Fruit fly (Drosophila melanogaster): ENCODE data around the gene chas.

The chas gene

DNA sequence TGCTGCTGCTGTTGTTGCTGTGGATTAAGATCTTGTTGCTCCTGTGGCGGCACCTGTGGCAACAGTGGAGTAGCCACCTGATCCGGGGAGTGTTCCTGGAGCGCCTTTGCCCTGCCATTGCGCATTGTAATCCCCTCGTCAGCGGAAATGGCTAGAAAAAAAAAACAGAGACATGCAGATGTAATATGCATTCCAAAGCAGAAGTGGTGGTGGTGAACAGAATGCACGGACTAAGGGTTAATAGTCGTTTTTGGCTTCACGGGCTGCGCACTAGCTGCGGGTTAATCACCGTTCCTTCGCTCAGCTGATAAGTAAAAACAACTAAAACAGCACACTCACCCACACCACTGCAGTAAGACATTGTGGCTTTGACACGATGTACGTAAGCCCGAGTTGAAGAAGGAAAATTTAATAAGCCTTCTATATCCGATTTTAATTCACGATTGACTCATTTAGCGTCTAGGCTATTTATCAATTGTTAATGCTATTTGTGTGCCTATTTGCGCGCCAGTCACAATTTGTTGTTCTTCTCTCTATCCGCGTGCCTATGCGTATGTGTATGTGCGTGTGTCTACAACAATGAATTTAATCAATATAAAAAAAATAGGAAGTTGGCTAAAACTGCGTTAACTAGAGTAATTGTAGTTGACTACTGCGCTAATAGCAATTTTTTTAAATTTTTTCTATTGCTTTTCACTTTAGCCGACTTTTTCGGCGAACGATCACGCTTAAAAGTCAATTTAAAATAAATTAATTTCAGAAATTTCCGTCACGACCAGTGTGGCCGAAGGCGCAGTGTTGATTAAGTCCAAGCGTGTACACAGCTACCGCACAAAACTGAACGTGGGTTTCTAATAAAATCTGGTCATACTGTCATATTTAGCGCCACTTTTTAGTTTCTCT, 71.2 kb downstream of the chas start, which contains the start of gene stas (continued):
- TF ChIP-seq CG34376 (GFP tag; optimal IDR thresholded peaks at IDR 0.05), result peak; percentile 30
- no peak for TF ChIP-seq TFAM (GFP tag; optimal IDR thresholded peaks at IDR 0.05)
- TF ChIP-seq Pdp1 (GFP tag; optimal IDR thresholded peaks at IDR 0.05), result no peak
- no peak for TF ChIP-seq CG11695 (GFP tag; IDR thresholded peaks at IDR 0.05)
- TF ChIP-seq CG43689 (GFP tag; IDR thresholded peaks at IDR 0.05), result no peak
- TF ChIP-seq nau (GFP tag; optimal IDR thresholded peaks at IDR 0.05), result no peak
- 0 out of 3 replicates have a peak, but pooled peaks have one; percentile 7 for TF ChIP-seq CG16813 (GFP tag; IDR thresholded peaks at IDR 0.05; ENCODE audit: partially characterized antibody)
- no peak for TF ChIP-seq vfl (GFP tag; optimal IDR thresholded peaks at IDR 0.05)
- TF ChIP-seq CG33213 (GFP tag; optimal IDR thresholded peaks at IDR 0.05), result peak; percentile 16
- no peak for TF ChIP-seq chn (GFP tag; optimal IDR thresholded peaks at IDR 0.05)
- TF ChIP-seq en (GFP tag; optimal IDR thresholded peaks at IDR 0.05), result no peak
- TF ChIP-seq CG12659 (GFP tag; optimal IDR thresholded peaks at IDR 0.05), result peak; percentile 85
- TF ChIP-seq CG9437 (GFP tag; optimal IDR thresholded peaks at IDR 0.05), result no peak
- TF ChIP-seq CG1024 (GFP tag; IDR thresholded peaks at IDR 0.05), result no peak
- no peak for TF ChIP-seq tap (tag; optimal IDR thresholded peaks at IDR 0.05)
- TF ChIP-seq Lpt (GFP tag; optimal IDR thresholded peaks at IDR 0.05), result no peak
- TF ChIP-seq chif (GFP tag; optimal IDR thresholded peaks at IDR 0.05), result no peak
- TF ChIP-seq CG11504 (tag; optimal IDR thresholded peaks at IDR 0.05), result peak; percentile 35
- TF ChIP-seq ro (GFP tag; IDR thresholded peaks at IDR 0.05), result no peak
- no peak for TF ChIP-seq CG34224 (GFP tag; IDR thresholded peaks at IDR 0.05; ENCODE audit: partially characterized antibody)
- TF ChIP-seq CG17829 (tag; optimal IDR thresholded peaks at IDR 0.05), result peak; percentile 21
- TF ChIP-seq Nf-YC (tag; optimal IDR thresholded peaks at IDR 0.05), result peak; percentile 29
- TF ChIP-seq gsb (GFP tag; IDR thresholded peaks at IDR 0.05), result no peak
- no peak for TF ChIP-seq CG13123 (GFP tag; optimal IDR thresholded peaks at IDR 0.05)
- TF ChIP-seq oc (tag; optimal IDR thresholded peaks at IDR 0.05), result no peak
- peak; percentile 77 for TF ChIP-seq sens (GFP tag)
- no peak for TF ChIP-seq zfh2 (GFP tag; optimal IDR thresholded peaks at IDR 0.05)
- TF ChIP-seq knrl (GFP tag; IDR thresholded peaks at IDR 0.05; ENCODE audit: partially characterized antibody), result peak; percentile 31; the same call in 1 of the 3 replicates
- TF ChIP-seq CG11560 (tag; IDR thresholded peaks at IDR 0.05), result no peak
- no peak for TF ChIP-seq CG7786 (GFP tag; optimal IDR thresholded peaks at IDR 0.05)
- TF ChIP-seq MBD-R2 (GFP tag; IDR thresholded peaks at IDR 0.05), result peak; percentile 41
- 0 out of 2 replicates have a peak, but pooled peaks have one; percentile 18 for TF ChIP-seq slbo (GFP tag; IDR thresholded peaks at IDR 0.05)
- peak; percentile 81 for TF ChIP-seq gfzf (GFP tag; optimal IDR thresholded peaks at IDR 0.05)
- TF ChIP-seq HmgZ (tag; optimal IDR thresholded peaks at IDR 0.05), result peak; percentile 10
- no peak for TF ChIP-seq CG3407 (GFP tag; optimal IDR thresholded peaks at IDR 0.05)
- TF ChIP-seq Dek (tag; optimal IDR thresholded peaks at IDR 0.05), result no peak
- TF ChIP-seq run (tag; optimal IDR thresholded peaks at IDR 0.05), result no peak
- no peak for TF ChIP-seq ttk (GFP tag; IDR thresholded peaks at IDR 0.05)
- peak; percentile 9 for TF ChIP-seq Vsx1 (GFP tag; optimal IDR thresholded peaks at IDR 0.05)
- no peak for TF ChIP-seq dimm (GFP tag; IDR thresholded peaks at IDR 0.05)
- TF ChIP-seq nerfin-2 (GFP tag; IDR thresholded peaks at IDR 0.05; ENCODE audit: partially characterized antibody), result no peak
- no peak for TF ChIP-seq mirr (GFP tag; optimal IDR thresholded peaks at IDR 0.05)
- no peak for TF ChIP-seq eyg (GFP tag; optimal IDR thresholded peaks at IDR 0.05)
- no peak for TF ChIP-seq fd96Cb (tag; optimal IDR thresholded peaks at IDR 0.05)
- TF ChIP-seq CG5180 (GFP tag; optimal IDR thresholded peaks at IDR 0.05), result no peak
- TF ChIP-seq B-H2 (GFP tag; optimal IDR thresholded peaks at IDR 0.05), result no peak
- no peak for TF ChIP-seq Hmx (GFP tag; optimal IDR thresholded peaks at IDR 0.05)
- TF ChIP-seq cad (GFP tag; optimal IDR thresholded peaks at IDR 0.05), result no peak
- peak; percentile 9 for TF ChIP-seq Fer1 (GFP tag; optimal IDR thresholded peaks at IDR 0.05)

All from whole organism, embryonic.